ENCODE assay signal across 1 fruit fly cellular context in the genomic region with DNA sequence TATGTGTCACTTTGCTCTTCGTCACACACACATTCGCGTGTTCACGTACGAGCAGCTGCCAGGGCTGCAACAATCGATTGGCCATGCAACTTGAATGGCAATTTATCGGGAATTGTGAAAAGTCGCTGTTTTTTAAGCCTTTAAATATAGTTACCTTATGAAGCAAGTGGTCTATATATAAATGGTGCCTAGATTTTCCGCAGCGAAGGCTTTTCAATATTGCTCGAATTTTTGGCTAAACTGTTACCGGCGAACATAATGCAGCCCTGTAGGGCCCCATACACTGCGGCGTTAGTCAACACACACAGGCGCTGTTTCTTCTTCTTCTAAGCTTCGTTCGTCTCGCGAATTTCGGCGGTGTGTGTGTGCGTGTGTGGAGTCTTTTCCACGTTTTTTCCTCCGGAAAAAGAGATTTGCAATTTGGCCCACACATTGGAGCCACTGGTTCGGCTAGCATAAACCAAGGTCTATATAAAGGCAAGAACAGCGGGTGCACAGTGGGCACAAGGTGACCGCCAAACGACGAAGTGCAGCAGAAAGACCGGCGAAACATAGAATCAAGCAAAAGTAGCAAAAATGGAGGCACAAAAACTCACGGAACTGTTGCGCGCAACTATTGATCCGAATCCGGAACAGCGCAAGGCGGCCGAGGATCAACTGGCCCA.
TF ChIP-seq lines count a peak whose summit lies in the region.

A gene (minus strand): TSS at position 39 of the 665 bp plus-strand sequence.
A gene (plus strand): TSS at position 316 of the 665 bp plus-strand sequence.

TF ChIP-seq in whole organism, embryonic, 481 proteins besides CTCF, POLR2A, EP300 and RAD21 (continued from another document and continues in another):
- TF ChIP-seq tin (GFP tag; optimal IDR thresholded peaks at IDR 0.05; lab: Kevin White, UChicago), result peak; percentile 89
- peak; percentile 74 for TF ChIP-seq HHEX (GFP tag; optimal IDR thresholded peaks at IDR 0.05; lab: Kevin White, UChicago)
- peak; percentile 60; the same call in 1 of the 2 replicates for TF ChIP-seq CG10366 (GFP tag; IDR thresholded peaks at IDR 0.05; lab: Robert Waterston, UW)
- TF ChIP-seq Six4 (GFP tag; optimal IDR thresholded peaks at IDR 0.05; lab: Kevin White, UChicago), result peak; percentile 82
- peak; percentile 60 for TF ChIP-seq ewg (GFP tag; optimal IDR thresholded peaks at IDR 0.05; lab: Kevin White, UChicago)
- TF ChIP-seq hbn (GFP tag; IDR thresholded peaks at IDR 0.05; lab: Robert Waterston, UW; ENCODE audit: partially characterized antibody), result no peak
- peak; percentile 71 for TF ChIP-seq CG17359 (tag; optimal IDR thresholded peaks at IDR 0.05; lab: Kevin White, UChicago)
- peak; percentile 90 for TF ChIP-seq CG8290 (GFP tag; optimal IDR thresholded peaks at IDR 0.05; lab: Kevin White, UChicago)
- TF ChIP-seq CG8290 (tag; optimal IDR thresholded peaks at IDR 0.05; lab: Kevin White, UChicago), result peak in 1 of 2 experiments; percentile 68
- TF ChIP-seq bsh (GFP tag; optimal IDR thresholded peaks at IDR 0.05; lab: Kevin White, UChicago), result peak in 1 of 2 experiments; percentile 65
- TF ChIP-seq sens (GFP tag; lab: Kevin White, UChicago), result peak; percentile 97
- TF ChIP-seq eve (GFP tag; optimal IDR thresholded peaks at IDR 0.05; lab: Kevin White, UChicago), result peak in 1 of 2 experiments; percentile 68
- TF ChIP-seq ham (GFP tag; IDR thresholded peaks at IDR 0.05; lab: Robert Waterston, UW), result no peak
- TF ChIP-seq al (GFP tag; IDR thresholded peaks at IDR 0.05; lab: Robert Waterston, UW), result peak; percentile 62
- no peak for TF ChIP-seq oc (tag; optimal IDR thresholded peaks at IDR 0.05; lab: Kevin White, UChicago)
- no peak for TF ChIP-seq CG11696 (GFP tag; IDR thresholded peaks at IDR 0.05; lab: Robert Waterston, UW)
- TF ChIP-seq prd (optimal IDR thresholded peaks at IDR 0.05; lab: Kevin White, UChicago), result no peak
- peak; percentile 81 for TF ChIP-seq prd (GFP tag; IDR thresholded peaks at IDR 0.05; lab: Robert Waterston, UW)
- peak; percentile 54; the same call in 2 of the 3 replicates for TF ChIP-seq CG2889 (GFP tag; IDR thresholded peaks at IDR 0.05; lab: Robert Waterston, UW)
- peak; percentile 86 to 91 for TF ChIP-seq Pdp1 (GFP tag; optimal IDR thresholded peaks at IDR 0.05; lab: Kevin White, UChicago)
- TF ChIP-seq hth (optimal IDR thresholded peaks at IDR 0.05; lab: Kevin White, UChicago), result no peak
- no peak for TF ChIP-seq wor (GFP tag; IDR thresholded peaks at IDR 0.05; lab: Robert Waterston, UW)
- peak; percentile 99 for TF ChIP-seq CG10267 (tag; optimal IDR thresholded peaks at IDR 0.05; lab: Kevin White, UChicago)
- peak; percentile 98 for TF ChIP-seq kay (GFP tag; optimal IDR thresholded peaks at IDR 0.05; lab: Kevin White, UChicago)
- peak; percentile 90 for TF ChIP-seq CG3847 (GFP tag; IDR thresholded peaks at IDR 0.05; lab: Robert Waterston, UW)
- peak; percentile 34 for TF ChIP-seq CG2202 (tag; optimal IDR thresholded peaks at IDR 0.05; lab: Kevin White, UChicago)
- peak; percentile 99 for TF ChIP-seq CG17385 (GFP tag; optimal IDR thresholded peaks at IDR 0.05; lab: Kevin White, UChicago)
- TF ChIP-seq pho (GFP tag; optimal IDR thresholded peaks at IDR 0.05; lab: Kevin White, UChicago), result peak; percentile 92
- TF ChIP-seq CG10959 (GFP tag; IDR thresholded peaks at IDR 0.05; lab: Robert Waterston, UW), result 0 out of 2 replicates have a peak, but pooled peaks have one; percentile 30
- peak; percentile 53; the same call in 2 of the 3 replicates for TF ChIP-seq CG11560 (tag; IDR thresholded peaks at IDR 0.05; lab: Robert Waterston, UW)
- peak; percentile 88 for TF ChIP-seq CG1647 (GFP tag; optimal IDR thresholded peaks at IDR 0.05; lab: Kevin White, UChicago)
- no peak for TF ChIP-seq CG17568 (GFP tag; optimal IDR thresholded peaks at IDR 0.05; lab: Kevin White, UChicago)
- TF ChIP-seq Stat92E (GFP tag; optimal IDR thresholded peaks at IDR 0.05; lab: Kevin White, UChicago), result peak in 1 of 3 experiments; percentile 59
- TF ChIP-seq CG4360 (GFP tag; IDR thresholded peaks at IDR 0.05; lab: Robert Waterston, UW), result no peak
- peak; percentile 40; the same call in 1 of the 2 replicates for TF ChIP-seq cas (GFP tag; IDR thresholded peaks at IDR 0.05; lab: Robert Waterston, UW)
- TF ChIP-seq zen2 (GFP tag; IDR thresholded peaks at IDR 0.05; lab: Robert Waterston, UW; ENCODE audit: partially characterized antibody), result no peak
- peak; percentile 74 for TF ChIP-seq Fer3 (tag; optimal IDR thresholded peaks at IDR 0.05; lab: Kevin White, UChicago)
- TF ChIP-seq CG11456 (GFP tag; IDR thresholded peaks at IDR 0.05; lab: Robert Waterston, UW), result peak; percentile 83
- TF ChIP-seq CG2875 (GFP tag; optimal IDR thresholded peaks at IDR 0.05; lab: Kevin White, UChicago), result no peak
- TF ChIP-seq Ssrp (tag; optimal IDR thresholded peaks at IDR 0.05; lab: Kevin White, UChicago), result peak; percentile 66
- TF ChIP-seq chinmo (GFP tag; IDR thresholded peaks at IDR 0.05; lab: Robert Waterston, UW; ENCODE audit: partially characterized antibody), result no peak
- TF ChIP-seq CG33557 (GFP tag; optimal IDR thresholded peaks at IDR 0.05; lab: Kevin White, UChicago), result peak; percentile 56
- peak; percentile 88 for TF ChIP-seq NC2β (GFP tag; optimal IDR thresholded peaks at IDR 0.05; lab: Kevin White, UChicago)
- TF ChIP-seq CG7786 (GFP tag; optimal IDR thresholded peaks at IDR 0.05; lab: Kevin White, UChicago), result peak; percentile 91
- TF ChIP-seq Dad (GFP tag; optimal IDR thresholded peaks at IDR 0.05; lab: Kevin White, UChicago), result peak; percentile 89
- peak; percentile 78 for TF ChIP-seq tup (GFP tag; optimal IDR thresholded peaks at IDR 0.05; lab: Kevin White, UChicago)
- peak; percentile 31; the same call in 1 of the 2 replicates for TF ChIP-seq GATAe (GFP tag; conservative IDR thresholded peaks at IDR 0.05; lab: Robert Waterston, UW)
- peak; percentile 71 for TF ChIP-seq Xrp1 (GFP tag; IDR thresholded peaks at IDR 0.05; lab: Robert Waterston, UW)
- TF ChIP-seq sima (GFP tag; optimal IDR thresholded peaks at IDR 0.05; lab: Kevin White, UChicago), result peak; percentile 41
- peak; percentile 64 for TF ChIP-seq CG31441 (GFP tag; IDR thresholded peaks at IDR 0.05; lab: Robert Waterston, UW)
- peak; percentile 73; the same call in 2 of the 3 replicates for TF ChIP-seq zfh1 (GFP tag; IDR thresholded peaks at IDR 0.05; lab: Robert Waterston, UW)
- TF ChIP-seq CG18764 (GFP tag; optimal IDR thresholded peaks at IDR 0.05; lab: Kevin White, UChicago), result peak; percentile 83
- peak; percentile 7 for TF ChIP-seq MTF-1 (GFP tag; optimal IDR thresholded peaks at IDR 0.05; lab: Kevin White, UChicago; ENCODE audit: borderline replicate concordance)
- peak; percentile 76 for TF ChIP-seq Fer2 (tag; optimal IDR thresholded peaks at IDR 0.05; lab: Kevin White, UChicago)
- TF ChIP-seq trem (tag; optimal IDR thresholded peaks at IDR 0.05; lab: Kevin White, UChicago), result peak; percentile 83
- TF ChIP-seq peb (GFP tag; IDR thresholded peaks at IDR 0.05; lab: Robert Waterston, UW), result no peak
- TF ChIP-seq so (GFP tag; IDR thresholded peaks at IDR 0.05; lab: Robert Waterston, UW), result no peak; the same call in 2 of the 3 replicates
- TF ChIP-seq gfzf (GFP tag; optimal IDR thresholded peaks at IDR 0.05; lab: Kevin White, UChicago), result peak; percentile 47
- TF ChIP-seq row (GFP tag; IDR thresholded peaks at IDR 0.05; lab: Robert Waterston, UW), result peak; percentile 87
- TF ChIP-seq CG16815 (GFP tag; optimal IDR thresholded peaks at IDR 0.05; lab: Kevin White, UChicago), result peak; percentile 74
- TF ChIP-seq CG10431 (GFP tag; optimal IDR thresholded peaks at IDR 0.05; lab: Kevin White, UChicago), result peak; percentile 58
- TF ChIP-seq Oaz (GFP tag; IDR thresholded peaks at IDR 0.05; lab: Robert Waterston, UW), result 0 out of 2 replicates have a peak, but pooled peaks have one; percentile 37
- TF ChIP-seq CG12299 (tag; optimal IDR thresholded peaks at IDR 0.05; lab: Kevin White, UChicago), result peak; percentile 44
- peak; percentile 84 for TF ChIP-seq Fer1 (GFP tag; optimal IDR thresholded peaks at IDR 0.05; lab: Kevin White, UChicago)
- peak; percentile 83 for TF ChIP-seq emc (GFP tag; optimal IDR thresholded peaks at IDR 0.05; lab: Kevin White, UChicago)
- TF ChIP-seq CG4617 (GFP tag; optimal IDR thresholded peaks at IDR 0.05; lab: Kevin White, UChicago; ENCODE audit: borderline replicate concordance), result peak; percentile 91
- peak; percentile 55; the same call in 1 of the 3 replicates for TF ChIP-seq HLH4C (GFP tag; IDR thresholded peaks at IDR 0.05; lab: Robert Waterston, UW; ENCODE audit: partially characterized antibody)
- TF ChIP-seq CG13123 (GFP tag; optimal IDR thresholded peaks at IDR 0.05; lab: Kevin White, UChicago), result peak; percentile 76
- TF ChIP-seq lilli (GFP tag; optimal IDR thresholded peaks at IDR 0.05; lab: Kevin White, UChicago), result peak; percentile 94
- peak; percentile 80 for TF ChIP-seq Aef1 (GFP tag; IDR thresholded peaks at IDR 0.05; lab: Robert Waterston, UW)
- TF ChIP-seq kah (GFP tag; optimal IDR thresholded peaks at IDR 0.05; lab: Kevin White, UChicago), result peak; percentile 36
- peak; percentile 89 for TF ChIP-seq disco-r (GFP tag; optimal IDR thresholded peaks at IDR 0.05; lab: Kevin White, UChicago)
- no peak; the same call in 1 of the 2 replicates for TF ChIP-seq bowl (GFP tag; IDR thresholded peaks at IDR 0.05; lab: Robert Waterston, UW)
- peak; percentile 81 for TF ChIP-seq CG2712 (tag; optimal IDR thresholded peaks at IDR 0.05; lab: Kevin White, UChicago)
- peak; percentile 79 for TF ChIP-seq CG9727 (GFP tag; optimal IDR thresholded peaks at IDR 0.05; lab: Kevin White, UChicago)
- peak; percentile 71 for TF ChIP-seq lmd (GFP tag; IDR thresholded peaks at IDR 0.05; lab: Robert Waterston, UW)
- peak; percentile 61 for TF ChIP-seq ab (GFP tag; optimal IDR thresholded peaks at IDR 0.05; lab: Kevin White, UChicago)
- TF ChIP-seq Neu2 (GFP tag; optimal IDR thresholded peaks at IDR 0.05; lab: Kevin White, UChicago; ENCODE audit: borderline replicate concordance), result peak; percentile 72
- peak; percentile 45; the same call in 1 of the 2 replicates for TF ChIP-seq ttk (GFP tag; IDR thresholded peaks at IDR 0.05; lab: Robert Waterston, UW)
- peak; percentile 81 for TF ChIP-seq CG10147 (GFP tag; optimal IDR thresholded peaks at IDR 0.05; lab: Kevin White, UChicago)
- peak; percentile 93 for TF ChIP-seq CG2120 (GFP tag; optimal IDR thresholded peaks at IDR 0.05; lab: Kevin White, UChicago)
- TF ChIP-seq Nf-YA (GFP tag; IDR thresholded peaks at IDR 0.05; lab: Robert Waterston, UW), result 0 out of 2 replicates have a peak, but pooled peaks have one; percentile 31
- no peak for TF ChIP-seq stc (GFP tag; IDR thresholded peaks at IDR 0.05; lab: Robert Waterston, UW)
- TF ChIP-seq Asciz (GFP tag; optimal IDR thresholded peaks at IDR 0.05; lab: Kevin White, UChicago), result no peak
- TF ChIP-seq CG3281 (GFP tag; optimal IDR thresholded peaks at IDR 0.05; lab: Kevin White, UChicago), result peak; percentile 88
- TF ChIP-seq az2 (GFP tag; optimal IDR thresholded peaks at IDR 0.05; lab: Kevin White, UChicago), result peak; percentile 82
- TF ChIP-seq Meics (GFP tag; optimal IDR thresholded peaks at IDR 0.05; lab: Kevin White, UChicago), result peak; percentile 74
- peak; percentile 81 for TF ChIP-seq Hr3 (GFP tag; optimal IDR thresholded peaks at IDR 0.05; lab: Kevin White, UChicago)
- peak; percentile 60 for TF ChIP-seq CG8478 (optimal IDR thresholded peaks at IDR 0.05; lab: Kevin White, UChicago)
- TF ChIP-seq toy (GFP tag; IDR thresholded peaks at IDR 0.05; lab: Robert Waterston, UW), result no peak; the same call in 1 of the 2 replicates
- TF ChIP-seq Myb (GFP tag; optimal IDR thresholded peaks at IDR 0.05; lab: Kevin White, UChicago), result peak; percentile 83
- TF ChIP-seq CG9876 (GFP tag; optimal IDR thresholded peaks at IDR 0.05; lab: Kevin White, UChicago), result peak; percentile 83
- TF ChIP-seq ind (GFP tag; optimal IDR thresholded peaks at IDR 0.05; lab: Kevin White, UChicago), result peak; percentile 88
- TF ChIP-seq vfl (GFP tag; optimal IDR thresholded peaks at IDR 0.05; lab: Kevin White, UChicago), result peak; percentile 83
- peak; percentile 73 for TF ChIP-seq CG11247 (GFP tag; IDR thresholded peaks at IDR 0.05; lab: Robert Waterston, UW)
- TF ChIP-seq CG10321 (GFP tag; IDR thresholded peaks at IDR 0.05; lab: Robert Waterston, UW), result no peak
- TF ChIP-seq CG6654 (GFP tag; optimal IDR thresholded peaks at IDR 0.05; lab: Kevin White, UChicago), result peak; percentile 5
- peak; percentile 11 for TF ChIP-seq CG12219 (GFP tag; optimal IDR thresholded peaks at IDR 0.05; lab: Kevin White, UChicago)
- TF ChIP-seq CG31365 (tag; optimal IDR thresholded peaks at IDR 0.05; lab: Kevin White, UChicago), result peak; percentile 16
- TF ChIP-seq CG10274 (GFP tag; optimal IDR thresholded peaks at IDR 0.05; lab: Kevin White, UChicago), result peak; percentile 32
- TF ChIP-seq eyg (GFP tag; optimal IDR thresholded peaks at IDR 0.05; lab: Kevin White, UChicago), result peak; percentile 85
- TF ChIP-seq Hr39 (optimal IDR thresholded peaks at IDR 0.05; lab: Kevin White, UChicago), result no peak
- TF ChIP-seq Max (GFP tag; optimal IDR thresholded peaks at IDR 0.05; lab: Kevin White, UChicago), result peak; percentile 90
- TF ChIP-seq CG14050 (GFP tag; IDR thresholded peaks at IDR 0.05; lab: Robert Waterston, UW), result no peak
- TF ChIP-seq CG9932 (GFP tag; IDR thresholded peaks at IDR 0.05; lab: Robert Waterston, UW), result peak; percentile 89
- TF ChIP-seq CG34224 (GFP tag; IDR thresholded peaks at IDR 0.05; lab: Robert Waterston, UW; ENCODE audit: partially characterized antibody), result 0 out of 3 replicates have a peak, but pooled peaks have one; percentile 14
- TF ChIP-seq pan (optimal IDR thresholded peaks at IDR 0.05; lab: Kevin White, UChicago), result no peak
- TF ChIP-seq pan (GFP tag; optimal IDR thresholded peaks at IDR 0.05 in 1 of 2, IDR thresholded peaks at IDR 0.05 in 1 of 2), result peak in 1 of 2 experiments; percentile 54
- no peak for TF ChIP-seq ato (GFP tag; IDR thresholded peaks at IDR 0.05; lab: Robert Waterston, UW; ENCODE audit: partially characterized antibody)
- TF ChIP-seq Hand (GFP tag; optimal IDR thresholded peaks at IDR 0.05; lab: Kevin White, UChicago), result peak; percentile 52
- TF ChIP-seq psq (GFP tag; optimal IDR thresholded peaks at IDR 0.05; lab: Kevin White, UChicago), result peak; percentile 53
- TF ChIP-seq CG7271 (tag; optimal IDR thresholded peaks at IDR 0.05; lab: Kevin White, UChicago), result no peak
- TF ChIP-seq sr (GFP tag; IDR thresholded peaks at IDR 0.05; lab: Robert Waterston, UW), result no peak; the same call in 2 of the 3 replicates
- TF ChIP-seq knrl (GFP tag; IDR thresholded peaks at IDR 0.05; lab: Robert Waterston, UW; ENCODE audit: partially characterized antibody), result peak; percentile 62; the same call in 2 of the 3 replicates
- TF ChIP-seq danr (GFP tag; IDR thresholded peaks at IDR 0.05; lab: Robert Waterston, UW), result peak; percentile 70
- no peak for TF ChIP-seq gcm (GFP tag; optimal IDR thresholded peaks at IDR 0.05; lab: Kevin White, UChicago)
- no peak for TF ChIP-seq sens-2 (GFP tag; IDR thresholded peaks at IDR 0.05; lab: Robert Waterston, UW)
- TF ChIP-seq bigmax (GFP tag; optimal IDR thresholded peaks at IDR 0.05; lab: Kevin White, UChicago), result peak; percentile 38
